Fruit fly (Drosophila melanogaster) whole organism, prepupa: ENCODE measurements around the gene CG33262.

Source experiments
- Blimp-1 ChIP-seq: fragments of 200-800 bp; sonication (Bioruptor generic); optimal IDR thresholded peaks from 3 replicates; lab custom pipeline; 2017; ENCODE audit warnings: missing biosample characterization, missing genetic modification characterization, mild to moderate bottlenecking, moderate library complexity, missing genetic modification reagents
- CG10631 ChIP-seq: fragments of 200-800 bp; sonication (Bioruptor generic); optimal IDR thresholded peaks from 2 replicates; lab custom pipeline; 2016; ENCODE audit warnings: missing biosample characterization, missing genetic modification characterization
- CG15336 ChIP-seq: fragments of 200-800 bp; sonication (Bioruptor generic); IDR thresholded peaks from 2 replicates; pipeline ENCODE4 v1.3.6; 2022; ENCODE audit warnings: missing biosample characterization, missing genetic modification characterization
- CG1621 ChIP-seq: fragments of 200-800 bp; sonication (Bioruptor generic); optimal IDR thresholded peaks from 3 replicates; lab custom pipeline; 2018; ENCODE audit warnings: missing biosample characterization, mild to moderate bottlenecking, missing genetic modification characterization
- CG16779 ChIP-seq: fragments of 200-800 bp; sonication (Bioruptor generic); optimal IDR thresholded peaks from 3 replicates; lab custom pipeline; 2017; ENCODE audit warnings: missing biosample characterization, mild to moderate bottlenecking, missing genetic modification characterization
- CG3032 ChIP-seq: fragments of 200-800 bp; optimal IDR thresholded peaks from 2 replicates; lab custom pipeline; 2019; ENCODE audit warnings: missing biosample characterization, mild to moderate bottlenecking, missing genetic modification characterization, moderate library complexity
- CG31627 ChIP-seq: fragments of 200-800 bp; sonication (Bioruptor generic); optimal IDR thresholded peaks from 3 replicates; lab custom pipeline; 2016; ENCODE audit warnings: missing biosample characterization, missing genetic modification characterization
- CG32006 ChIP-seq: fragments of 200-800 bp; sonication (Bioruptor generic); optimal IDR thresholded peaks from 3 replicates; lab custom pipeline; 2017; ENCODE audit warnings: missing biosample characterization, mild to moderate bottlenecking, missing genetic modification characterization
- CG3919 ChIP-seq: fragments of 200-800 bp; sonication (Bioruptor generic); optimal IDR thresholded peaks from 3 replicates; lab custom pipeline; 2016; ENCODE audit warnings: missing biosample characterization, missing genetic modification characterization
- CG6163 ChIP-seq: fragments of 200-800 bp; sonication (Bioruptor generic); IDR thresholded peaks from 3 replicates; pipeline ENCODE4 v1.3.6; 2022; ENCODE audit warnings: missing biosample characterization, missing genetic modification characterization
- CG6276 ChIP-seq: fragments of 200-800 bp; sonication (Bioruptor generic); optimal IDR thresholded peaks from 2 replicates; lab custom pipeline; 2017; ENCODE audit warnings: missing biosample characterization, mild to moderate bottlenecking, missing genetic modification characterization
- CG6792 ChIP-seq: fragments of 200-800 bp; sonication (Bioruptor generic); optimal IDR thresholded peaks from 3 replicates; lab custom pipeline; 2016; ENCODE audit warnings: missing biosample characterization, missing genetic modification characterization
- CG6808 ChIP-seq: fragments of 200-800 bp; sonication (Bioruptor generic); optimal IDR thresholded peaks from 3 replicates; lab custom pipeline; 2017; ENCODE audit warnings: missing biosample characterization, missing genetic modification characterization, mild to moderate bottlenecking, moderate library complexity, missing genetic modification reagents
- CG6854 ChIP-seq: fragments of 200-800 bp; sonication (Bioruptor generic); optimal IDR thresholded peaks from 2 replicates; lab custom pipeline; 2017; ENCODE audit warnings: missing biosample characterization, mild to moderate bottlenecking, missing genetic modification characterization
- CG7368 ChIP-seq: fragments of 200-800 bp; sonication (Bioruptor generic); optimal IDR thresholded peaks from 3 replicates; lab custom pipeline; 2016; ENCODE audit warnings: missing biosample characterization, missing genetic modification characterization
- CG8119 ChIP-seq: fragments of 200-800 bp; sonication (Bioruptor generic); IDR thresholded peaks from 3 replicates; pipeline ENCODE4 v1.3.6; 2022; ENCODE audit warnings: missing biosample characterization, missing genetic modification characterization
- CG8319 ChIP-seq: fragments of 200-800 bp; sonication (Bioruptor generic); optimal IDR thresholded peaks from 3 replicates; lab custom pipeline; 2016; ENCODE audit warnings: missing biosample characterization, missing genetic modification characterization
- Eip75B ChIP-seq: fragments of 200-800 bp; sonication (Bioruptor generic); optimal IDR thresholded peaks from 3 replicates; lab custom pipeline; 2016; ENCODE audit warnings: missing biosample characterization, missing genetic modification characterization
- Eip78C ChIP-seq: fragments of 200-800 bp; sonication (Bioruptor generic); peaks from one replicate; lab custom pipeline; 2016; ENCODE audit warnings: missing biosample characterization, missing genetic modification characterization
- Eip93F ChIP-seq: fragments of 200-800 bp; sonication (Bioruptor generic); optimal IDR thresholded peaks from 2 replicates; lab custom pipeline; 2016; ENCODE audit warnings: missing biosample characterization, mild to moderate bottlenecking, missing genetic modification characterization
- Ets21C ChIP-seq: fragments of 200-800 bp; sonication (Bioruptor generic); optimal IDR thresholded peaks from 3 replicates; lab custom pipeline; 2016; ENCODE audit warnings: missing biosample characterization, missing genetic modification characterization
- Ets96B ChIP-seq: fragments of 200-800 bp; optimal IDR thresholded peaks from 2 replicates; lab custom pipeline; 2019; ENCODE audit warnings: missing biosample characterization, mild to moderate bottlenecking, missing genetic modification characterization, moderate library complexity
- Gug ChIP-seq: fragments of 200-800 bp; sonication (Bioruptor generic); IDR thresholded peaks from 2 replicates; pipeline ENCODE4 v1.3.6; 2022; ENCODE audit warnings: missing biosample characterization, missing genetic modification characterization
- Hr38 ChIP-seq: sonication (Bioruptor generic); optimal IDR thresholded peaks from 2 replicates; lab custom pipeline; 2016; ENCODE audit warnings: missing biosample characterization, missing genetic modification characterization
- Hr4 ChIP-seq: fragments of 200-800 bp; sonication (Bioruptor generic); optimal IDR thresholded peaks from 3 replicates; lab custom pipeline; 2016; ENCODE audit warnings: missing biosample characterization, missing genetic modification characterization
- Lpt ChIP-seq: fragments of 200-800 bp; sonication (Bioruptor generic); optimal IDR thresholded peaks from 3 replicates; lab custom pipeline; 2016; ENCODE audit warnings: missing biosample characterization, missing genetic modification characterization
- OdsH ChIP-seq: fragments of 200-800 bp; sonication (Bioruptor generic); optimal IDR thresholded peaks from 3 replicates; lab custom pipeline; 2016; ENCODE audit warnings: missing biosample characterization, missing genetic modification characterization
- Smox ChIP-seq: fragments of 200-800 bp; sonication (Bioruptor generic); optimal IDR thresholded peaks from 3 replicates; lab custom pipeline; 2016; ENCODE audit warnings: missing biosample characterization, missing genetic modification characterization
- Sox102F ChIP-seq: fragments of 200-800 bp; sonication (Bioruptor generic); optimal IDR thresholded peaks from 2 replicates; lab custom pipeline; 2016; ENCODE audit warnings: missing biosample characterization, mild to moderate bottlenecking, missing genetic modification characterization
- Sox14 ChIP-seq: fragments of 200-800 bp; sonication (Bioruptor generic); optimal IDR thresholded peaks from 3 replicates; lab custom pipeline; 2016; ENCODE audit warnings: missing biosample characterization, missing genetic modification characterization
- Sox15 ChIP-seq: fragments of 200-800 bp; sonication (Bioruptor generic); optimal IDR thresholded peaks from 3 replicates; lab custom pipeline; 2016; ENCODE audit warnings: missing biosample characterization, missing genetic modification characterization
- achi ChIP-seq: fragments of 200-800 bp; sonication (Bioruptor generic); optimal IDR thresholded peaks from 3 replicates; lab custom pipeline; 2016; ENCODE audit warnings: missing biosample characterization, missing genetic modification characterization
- acj6 ChIP-seq: fragments of 200-800 bp; sonication (Bioruptor generic); optimal IDR thresholded peaks from 3 replicates; lab custom pipeline; 2016; ENCODE audit warnings: missing biosample characterization, missing genetic modification characterization
- cyc ChIP-seq: fragments of 200-800 bp; sonication (Bioruptor generic); optimal IDR thresholded peaks from 3 replicates; lab custom pipeline; 2016; ENCODE audit warnings: missing biosample characterization, missing genetic modification characterization
- dac ChIP-seq: fragments of 200-800 bp; sonication (Bioruptor generic); optimal IDR thresholded peaks from 2 replicates; lab custom pipeline; 2017; ENCODE audit warnings: missing biosample characterization, mild to moderate bottlenecking, missing genetic modification characterization
- dsx ChIP-seq: fragments of 200-800 bp; optimal IDR thresholded peaks from 3 replicates; lab custom pipeline; 2019; ENCODE audit warnings: missing biosample characterization, mild to moderate bottlenecking, missing genetic modification characterization, moderate library complexity; ENCODE audit not compliant: poor library complexity, severe bottlenecking
- esn ChIP-seq: fragments of 200-800 bp; sonication (Bioruptor generic); optimal IDR thresholded peaks from 2 replicates; lab custom pipeline; 2016; ENCODE audit warnings: missing biosample characterization, mild to moderate bottlenecking, missing genetic modification characterization, moderate library complexity
- fd85E ChIP-seq: fragments of 200-800 bp; sonication (Bioruptor generic); optimal IDR thresholded peaks from 3 replicates; lab custom pipeline; 2016; ENCODE audit warnings: missing biosample characterization, missing genetic modification characterization
- fkh ChIP-seq: fragments of 200-800 bp; sonication (Bioruptor generic); optimal IDR thresholded peaks from 3 replicates; lab custom pipeline; 2017; ENCODE audit warnings: missing biosample characterization, mild to moderate bottlenecking, missing genetic modification characterization, moderate library complexity
- lz ChIP-seq: fragments of 200-800 bp; sonication (Bioruptor generic); optimal IDR thresholded peaks from 3 replicates; lab custom pipeline; 2016; ENCODE audit warnings: missing biosample characterization, missing genetic modification characterization
- net ChIP-seq: fragments of 200-800 bp; sonication (Bioruptor generic); optimal IDR thresholded peaks from 3 replicates; lab custom pipeline; 2016; ENCODE audit warnings: missing biosample characterization, missing genetic modification characterization
- ss ChIP-seq, 2 experiments: fragments of 200-800 bp; sonication (Bioruptor generic); optimal IDR thresholded peaks; 2 replicates in 1 of 2; 3 replicates in 1 of 2; lab custom pipeline; 2017 to 2018; ENCODE audit warnings: mild to moderate bottlenecking in 2 of 2, missing biosample characterization in 2 of 2, missing genetic modification characterization in 2 of 2, moderate library complexity in 1 of 2
- svp ChIP-seq: fragments of 200-800 bp; sonication (Bioruptor generic); peaks from one replicate; lab custom pipeline; 2016; ENCODE audit warnings: missing biosample characterization, missing genetic modification characterization
- vri ChIP-seq: fragments of 200-800 bp; sonication (Bioruptor generic); optimal IDR thresholded peaks from 3 replicates; lab custom pipeline; 2016; ENCODE audit warnings: missing biosample characterization, mild to moderate bottlenecking, missing genetic modification characterization

The CG33262 gene

dm6 chr3L:13172949-13173348, 36.9 kb downstream of the CG33262 start (continued):
- TF ChIP-seq Ets21C (no peak), CG32006 (peak; percentile 31), CG8319 (GFP tag; lab: Kevin White, UChicago) (no peak), Eip78C (GFP tag; lab: Kevin White, UChicago) (peak; percentile 42), fd85E (no peak), svp (GFP tag; lab: Kevin White, UChicago) (peak; percentile 45), CG10631 (GFP tag; lab: Kevin White, UChicago) (peak; percentile 14), CG6808 (GFP tag; lab: Kevin White, UChicago) (peak; percentile 33), Smox (GFP tag; lab: Kevin White, UChicago) (no peak), esn (GFP tag; lab: Kevin White, UChicago) (no peak), OdsH (GFP tag; lab: Kevin White, UChicago) (peak; percentile 21), CG6854 (GFP tag; lab: Kevin White, UChicago) (no peak), Hr38 (GFP tag; lab: Kevin White, UChicago) (no peak), achi (GFP tag; lab: Kevin White, UChicago) (peak; percentile 3), Lpt (GFP tag; lab: Kevin White, UChicago) (no peak)

- peak in 1 of 2 experiments; percentile 75 for TF ChIP-seq ss (GFP tag; optimal IDR thresholded peaks at IDR 0.05; lab: Kevin White, UChicago)
- TF ChIP-seq CG6163 (GFP tag; lab: Robert Waterston, UW), result no peak
- TF ChIP-seq CG16779, result no peak
- TF ChIP-seq Eip78C (GFP tag; lab: Kevin White, UChicago), result peak; percentile 51
- no peak for TF ChIP-seq CG6792
- no peak for TF ChIP-seq dac (GFP tag; lab: Kevin White, UChicago)
- TF ChIP-seq dsx, result peak; percentile 17
- TF ChIP-seq svp (GFP tag; lab: Kevin White, UChicago), result peak; percentile 2
Measured at dm6 chr3L:13173737-13174136, 37.7 kb downstream of the CG33262 start.

DNA sequence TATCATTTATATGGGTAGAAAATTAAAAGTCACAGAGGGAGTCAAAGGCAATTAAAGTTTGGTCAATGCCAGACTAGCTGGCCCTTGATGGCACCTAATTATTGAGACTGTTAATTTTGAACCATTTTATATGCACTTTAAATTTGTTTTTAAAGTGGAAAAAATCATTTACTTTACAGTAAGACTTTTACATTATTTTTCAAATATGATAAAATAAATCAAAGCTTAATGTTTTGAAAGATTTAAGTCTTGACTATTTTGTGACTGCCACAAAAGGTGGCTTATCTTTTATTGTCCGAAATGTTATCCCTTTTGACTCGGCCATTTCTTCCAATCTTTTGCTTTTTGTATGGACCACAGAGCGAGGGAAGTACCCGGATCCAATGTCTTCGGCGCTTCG, 38.1 kb downstream of the CG33262 start, which contains the start of gene snky:
Gene snky (plus strand): TSS at position 301 of the 400 bp plus-strand sequence.
- TF ChIP-seq CG6792 (no peak), vri (GFP tag; lab: Kevin White, UChicago) (no peak), CG15336 (GFP tag; lab: Robert Waterston, UW) (no peak), Blimp-1 (no peak)

- no peak for TF ChIP-seq fd85E
- no peak for TF ChIP-seq fkh (GFP tag; lab: Kevin White, UChicago)
- TF ChIP-seq Lpt (GFP tag; lab: Kevin White, UChicago), result no peak
- no peak for TF ChIP-seq CG31627 (GFP tag; lab: Kevin White, UChicago)
- no peak for TF ChIP-seq CG7368 (GFP tag; lab: Kevin White, UChicago)
- no peak for TF ChIP-seq CG8119
- no peak for TF ChIP-seq CG6276 (GFP tag; lab: Kevin White, UChicago)
- peak; percentile 34 for TF ChIP-seq achi (GFP tag; lab: Kevin White, UChicago)
- TF ChIP-seq CG1621 (tag; lab: Kevin White, UChicago), result peak; percentile 20
- no peak for TF ChIP-seq Hr4 (GFP tag; lab: Kevin White, UChicago)
- peak in 1 of 2 experiments; percentile 39 for TF ChIP-seq ss (GFP tag; optimal IDR thresholded peaks at IDR 0.05; lab: Kevin White, UChicago)
- peak; percentile 46 for TF ChIP-seq acj6 (GFP tag; lab: Kevin White, UChicago)
- no peak for TF ChIP-seq Gug (GFP tag; lab: Robert Waterston, UW)
- TF ChIP-seq Eip78C (GFP tag; lab: Kevin White, UChicago), result peak; percentile 73
- TF ChIP-seq CG3032 (tag; lab: Kevin White, UChicago), result peak; percentile 68
- peak; percentile 53 for TF ChIP-seq Eip75B (GFP tag; lab: Kevin White, UChicago)
- TF ChIP-seq lz, result no peak
- TF ChIP-seq esn (GFP tag; lab: Kevin White, UChicago), result peak; percentile 13
- no peak for TF ChIP-seq Blimp-1
- TF ChIP-seq Sox15 (GFP tag; lab: Kevin White, UChicago), result no peak
- TF ChIP-seq net (GFP tag; lab: Kevin White, UChicago), result peak; percentile 11
- TF ChIP-seq CG3919 (GFP tag; lab: Kevin White, UChicago), result peak; percentile 48
- no peak for TF ChIP-seq Smox (GFP tag; lab: Kevin White, UChicago)
- TF ChIP-seq CG6792, result peak; percentile 13
- peak; percentile 58 for TF ChIP-seq Sox14 (GFP tag; lab: Kevin White, UChicago)
- TF ChIP-seq svp (GFP tag; lab: Kevin White, UChicago), result peak; percentile 62
- no peak for TF ChIP-seq cyc (GFP tag; lab: Kevin White, UChicago)
- TF ChIP-seq CG16779, result peak; percentile 9
- peak; percentile 53 for TF ChIP-seq OdsH (GFP tag; lab: Kevin White, UChicago)
- TF ChIP-seq CG8319 (GFP tag; lab: Kevin White, UChicago), result no peak
- no peak for TF ChIP-seq Eip93F (GFP tag; lab: Kevin White, UChicago)
- no peak for TF ChIP-seq Sox102F
- TF ChIP-seq Ets96B, result peak; percentile 71
- TF ChIP-seq dac (GFP tag; lab: Kevin White, UChicago), result no peak
- peak; percentile 52 for TF ChIP-seq CG32006
- TF ChIP-seq vri (GFP tag; lab: Kevin White, UChicago), result no peak
- no peak for TF ChIP-seq CG6854 (GFP tag; lab: Kevin White, UChicago)
Measured at dm6 chr3L:13178175-13178574, 42.1 kb downstream of the CG33262 start.
